Fruit fly (Drosophila melanogaster) whole organism, embryonic: ENCODE results near the gene CG2901.
A peak's percentile ranks its signal among the peaks of the same experiment; 100 is the strongest.

Experiments
- CG10209 ChIP-seq: fragments of 200-800 bp; sonication (Bioruptor generic); optimal IDR thresholded peaks from 3 replicates; lab custom pipeline; 2017; ENCODE audit warnings: missing biosample characterization, mild to moderate bottlenecking, missing genetic modification characterization, missing genetic modification reagents
- CG10654 ChIP-seq: fragments of 200-800 bp; sonication (Bioruptor generic); optimal IDR thresholded peaks from 2 replicates; lab custom pipeline; 2016; ENCODE audit warnings: missing biosample characterization, missing genetic modification characterization
- CG10979 ChIP-seq: fragments of 200-800 bp; sonication (Bioruptor generic); optimal IDR thresholded peaks from 2 replicates; lab custom pipeline; 2018; ENCODE audit warnings: missing biosample characterization, mild to moderate bottlenecking, missing genetic modification characterization, moderate library complexity
- CG11504 ChIP-seq: fragments of 200-800 bp; sonication (Bioruptor generic); optimal IDR thresholded peaks from 3 replicates; lab custom pipeline; 2019; ENCODE audit warnings: missing biosample characterization, mild to moderate bottlenecking, missing genetic modification characterization, moderate library complexity
- CG12299 ChIP-seq: fragments of 200-800 bp; sonication (Bioruptor generic); optimal IDR thresholded peaks from 2 replicates; lab custom pipeline; 2018; ENCODE audit warnings: missing biosample characterization, mild to moderate bottlenecking, missing genetic modification characterization
- CG1233 ChIP-seq: fragments of 200-800 bp; sonication (Bioruptor generic); optimal IDR thresholded peaks from 4 replicates; lab custom pipeline; 2018; ENCODE audit warnings: missing biosample characterization, mild to moderate bottlenecking, missing genetic modification characterization
- CG13296 ChIP-seq: fragments of 200-800 bp; sonication (Bioruptor generic); optimal IDR thresholded peaks from 3 replicates; lab custom pipeline; 2018; ENCODE audit warnings: missing biosample characterization, mild to moderate bottlenecking, missing genetic modification characterization
- CG16815 ChIP-seq: fragments of 200-800 bp; sonication (Bioruptor generic); optimal IDR thresholded peaks from 3 replicates; lab custom pipeline; 2017; ENCODE audit warnings: missing biosample characterization, mild to moderate bottlenecking, missing genetic modification characterization
- CG17802 ChIP-seq: fragments of 200-800 bp; sonication (Bioruptor generic); optimal IDR thresholded peaks from 2 replicates; lab custom pipeline; 2018; ENCODE audit warnings: missing biosample characterization, mild to moderate bottlenecking, missing genetic modification characterization, moderate library complexity
- CG2116 ChIP-seq: fragments of 200-800 bp; sonication (Bioruptor generic); optimal IDR thresholded peaks from 3 replicates; lab custom pipeline; 2018; ENCODE audit warnings: missing biosample characterization, mild to moderate bottlenecking, missing genetic modification characterization
- CG30020 ChIP-seq: fragments of 200-800 bp; optimal IDR thresholded peaks from 2 replicates; lab custom pipeline; 2019; ENCODE audit warnings: missing biosample characterization, mild to moderate bottlenecking, missing genetic modification characterization, moderate library complexity
- CG30431 ChIP-seq: fragments of 200-800 bp; sonication (Bioruptor generic); optimal IDR thresholded peaks from 2 replicates; lab custom pipeline; 2017; ENCODE audit warnings: missing biosample characterization, missing genetic modification characterization
- CG3163 ChIP-seq: fragments of 200-800 bp; sonication (Bioruptor generic); optimal IDR thresholded peaks from 3 replicates; lab custom pipeline; 2016; ENCODE audit warnings: missing biosample characterization, missing genetic modification characterization
- CG3726 ChIP-seq: fragments of 200-800 bp; sonication (Bioruptor generic); IDR thresholded peaks from 3 replicates; pipeline ENCODE4, ENCODE4 v1.3.6; 2022; ENCODE audit warnings: missing biosample characterization, missing genetic modification characterization
- CG42726 ChIP-seq: fragments of 200-800 bp; sonication (Bioruptor generic); IDR thresholded peaks from 2 replicates; pipeline ENCODE4 v1.3.6; 2022; ENCODE audit warnings: missing biosample characterization, missing genetic modification characterization; ENCODE audit not compliant: partially characterized antibody
- CG4282 ChIP-seq: fragments of 200-800 bp; sonication (Bioruptor generic); optimal IDR thresholded peaks from 2 replicates; lab custom pipeline; 2016; ENCODE audit warnings: missing biosample characterization, missing genetic modification characterization
- CG6654 ChIP-seq: fragments of 200-800 bp; sonication (Bioruptor generic); optimal IDR thresholded peaks from 2 replicates; lab custom pipeline; 2017; ENCODE audit warnings: missing biosample characterization, mild to moderate bottlenecking, missing genetic modification characterization
- CG7357 ChIP-seq: fragments of 200-800 bp; sonication (Bioruptor generic); IDR thresholded peaks from 3 replicates; pipeline ENCODE4 v1.3.6; 2022; ENCODE audit warnings: missing biosample characterization, missing genetic modification characterization
- CG7556 ChIP-seq: fragments of 200-800 bp; sonication (Bioruptor generic); optimal IDR thresholded peaks from 2 replicates; lab custom pipeline; 2017; ENCODE audit warnings: missing biosample characterization, mild to moderate bottlenecking, missing genetic modification characterization
- CG7839 ChIP-seq: fragments of 200-800 bp; sonication (Bioruptor generic); optimal IDR thresholded peaks from 3 replicates; lab custom pipeline; 2018; ENCODE audit warnings: missing biosample characterization, mild to moderate bottlenecking, missing genetic modification characterization, moderate library complexity
- CG8388 ChIP-seq: fragments of 200-800 bp; sonication (Bioruptor generic); optimal IDR thresholded peaks from 2 replicates; lab custom pipeline; 2019; ENCODE audit warnings: missing biosample characterization, mild to moderate bottlenecking, missing genetic modification characterization, moderate library complexity
- CHES-1-like ChIP-seq: fragments of 200-800 bp; sonication (Bioruptor generic); optimal IDR thresholded peaks from 2 replicates; lab custom pipeline; 2016; ENCODE audit warnings: missing biosample characterization, missing genetic modification characterization
- CoRest ChIP-seq: fragments of 200-800 bp; sonication (Bioruptor generic); optimal IDR thresholded peaks from 3 replicates; lab custom pipeline; 2018; ENCODE audit warnings: missing biosample characterization, mild to moderate bottlenecking, missing genetic modification characterization, moderate library complexity
- Deaf1 ChIP-seq: fragments of 200-800 bp; optimal IDR thresholded peaks from 3 replicates; lab custom pipeline; 2019; ENCODE audit warnings: missing biosample characterization, mild to moderate bottlenecking, missing genetic modification characterization, moderate library complexity
- Dip3 ChIP-seq: fragments of 200-800 bp; sonication (Bioruptor generic); optimal IDR thresholded peaks from 3 replicates; lab custom pipeline; 2016; ENCODE audit warnings: missing biosample characterization, missing genetic modification characterization
- Dll ChIP-seq: fragments of 200-800 bp; sonication (Bioruptor generic); IDR thresholded peaks from 4 replicates; pipeline ENCODE4 v1.3.6; 2022; ENCODE audit warnings: missing biosample characterization, missing genetic modification characterization; ENCODE audit not compliant: partially characterized antibody
- Doc2 ChIP-seq: fragments of 200-800 bp; sonication (Bioruptor generic); IDR thresholded peaks from 2 replicates; pipeline ENCODE4 v1.3.6; 2022; ENCODE audit warnings: missing biosample characterization, missing genetic modification characterization
- Gsc ChIP-seq: fragments of 200-800 bp; sonication (Bioruptor generic); IDR thresholded peaks from 2 replicates; pipeline ENCODE4 v1.3.6; 2022; ENCODE audit warnings: missing biosample characterization, missing genetic modification characterization
- H2.0 ChIP-seq: fragments of 200-800 bp; sonication (Bioruptor generic); IDR thresholded peaks from 2 replicates; pipeline ENCODE4 v1.3.6; 2022; ENCODE audit warnings: missing biosample characterization, missing genetic modification characterization
- HLH3B ChIP-seq: fragments of 200-800 bp; sonication (Bioruptor generic); IDR thresholded peaks from 2 replicates; pipeline ENCODE4 v1.3.6; 2022; ENCODE audit warnings: missing biosample characterization, missing genetic modification characterization
- Kr ChIP-seq: fragments of 200-800 bp; sonication (Bioruptor generic); optimal IDR thresholded peaks from 2 replicates; lab custom pipeline; 2017; ENCODE audit warnings: missing biosample characterization, mild to moderate bottlenecking, missing genetic modification characterization
- Nf-YC ChIP-seq: fragments of 200-800 bp; optimal IDR thresholded peaks from 3 replicates; lab custom pipeline; 2019; ENCODE audit warnings: missing biosample characterization, mild to moderate bottlenecking, missing genetic modification characterization, moderate library complexity
- Sox100B ChIP-seq: fragments of 200-800 bp; sonication (Bioruptor generic); optimal IDR thresholded peaks from 3 replicates; lab custom pipeline; 2018; ENCODE audit warnings: missing biosample characterization, mild to moderate bottlenecking, missing genetic modification characterization
- Sry-β ChIP-seq: fragments of 200-800 bp; sonication (Bioruptor generic); optimal IDR thresholded peaks from 2 replicates; lab custom pipeline; 2018; ENCODE audit warnings: missing biosample characterization, mild to moderate bottlenecking, missing genetic modification characterization, moderate library complexity
- Usf ChIP-seq: fragments of 200-800 bp; sonication (Bioruptor generic); optimal IDR thresholded peaks from 2 replicates; lab custom pipeline; 2017; ENCODE audit warnings: missing genotype, missing biosample characterization, missing genetic modification characterization
- bbx ChIP-seq: fragments of 200-800 bp; sonication (Bioruptor generic); IDR thresholded peaks from 2 replicates; pipeline ENCODE4 v1.3.6; 2022; ENCODE audit warnings: missing biosample characterization, missing genetic modification characterization; ENCODE audit not compliant: partially characterized antibody
- bcd ChIP-seq: fragments of 200-800 bp; sonication (Bioruptor generic); optimal IDR thresholded peaks from 2 replicates; lab custom pipeline; 2017; ENCODE audit warnings: missing biosample characterization, mild to moderate bottlenecking, missing genetic modification characterization
- croc ChIP-seq: fragments of 200-800 bp; sonication (Bioruptor generic); conservative IDR thresholded peaks from 3 replicates; pipeline ENCODE4 v1.3.6; 2022; ENCODE audit warnings: missing biosample characterization, missing genetic modification characterization
- cwo ChIP-seq: fragments of 200-800 bp; sonication (Bioruptor generic); optimal IDR thresholded peaks from 3 replicates; lab custom pipeline; 2017; ENCODE audit warnings: missing biosample characterization, missing genetic modification characterization, mild to moderate bottlenecking, moderate library complexity, missing genetic modification reagents
- fd102C ChIP-seq: fragments of 200-800 bp; sonication (Bioruptor generic); optimal IDR thresholded peaks from 2 replicates; lab custom pipeline; 2018; ENCODE audit warnings: missing biosample characterization, mild to moderate bottlenecking, missing genetic modification characterization, moderate library complexity
- oc ChIP-seq: fragments of 200-800 bp; sonication (Bioruptor generic); optimal IDR thresholded peaks from 2 replicates; lab custom pipeline; 2018; ENCODE audit warnings: missing biosample characterization, mild to moderate bottlenecking, missing genetic modification characterization, moderate library complexity
- org-1 ChIP-seq: fragments of 200-800 bp; sonication (Bioruptor generic); optimal IDR thresholded peaks from 2 replicates; lab custom pipeline; 2017; ENCODE audit warnings: missing biosample characterization, missing genetic modification characterization
- repo ChIP-seq: fragments of 200-800 bp; sonication (Bioruptor generic); optimal IDR thresholded peaks from 2 replicates; lab custom pipeline; 2016; ENCODE audit warnings: missing biosample characterization, missing genetic modification characterization
- scrt ChIP-seq: fragments of 200-800 bp; sonication (Bioruptor generic); optimal IDR thresholded peaks from 2 replicates; lab custom pipeline; 2018; ENCODE audit warnings: missing biosample characterization, mild to moderate bottlenecking, missing genetic modification characterization, moderate library complexity
- slbo ChIP-seq: fragments of 200-800 bp; sonication (Bioruptor generic); IDR thresholded peaks from 2 replicates; pipeline ENCODE4 v1.3.6; 2022; ENCODE audit warnings: missing biosample characterization, missing genetic modification characterization
- tll ChIP-seq, 2 experiments: fragments of 200-800 bp in 1 of 2; fragments of >200 bp in 1 of 2; sonication (Bioruptor generic) in 1 of 2; optimal IDR thresholded peaks; 2 replicates each; lab custom pipeline; 2017 to 2019; ENCODE audit warnings: missing biosample characterization in 2 of 2, missing genetic modification characterization in 2 of 2, mild to moderate bottlenecking in 1 of 2, moderate library complexity in 1 of 2
- twi ChIP-seq: fragments of 200-800 bp; optimal IDR thresholded peaks from 2 replicates; lab custom pipeline; 2019; ENCODE audit warnings: missing biosample characterization, mild to moderate bottlenecking, missing genetic modification characterization, moderate library complexity
- usp ChIP-seq: fragments of >200 bp; optimal IDR thresholded peaks from 2 replicates; lab custom pipeline; 2017; ENCODE audit warnings: missing biosample characterization, missing genetic modification characterization
- vnd ChIP-seq: fragments of 200-800 bp; sonication (Bioruptor generic); IDR thresholded peaks from 3 replicates; pipeline ENCODE4 v1.3.6; 2022; ENCODE audit warnings: missing biosample characterization, missing genetic modification characterization; ENCODE audit not compliant: partially characterized antibody
- zfh2 ChIP-seq: fragments of 200-800 bp; sonication (Bioruptor generic); optimal IDR thresholded peaks from 2 replicates; lab custom pipeline; 2016; ENCODE audit warnings: missing biosample characterization, missing genetic modification characterization

Gene CG2901

dm6 chrX:3838648-3839047, 10.7 kb downstream of the CG2901 start (continued):
- peak; percentile 84 for TF ChIP-seq CG13296 (GFP tag; lab: Kevin White, UChicago)
- TF ChIP-seq cwo, result peak; percentile 62
- TF ChIP-seq scrt (GFP tag; lab: Kevin White, UChicago), result peak; percentile 72
- TF ChIP-seq tll (GFP tag; optimal IDR thresholded peaks at IDR 0.05; lab: Kevin White, UChicago), result no peak
- peak; percentile 61 for TF ChIP-seq CG12299 (tag; lab: Kevin White, UChicago)
- peak; percentile 86 for TF ChIP-seq CoRest (tag; lab: Kevin White, UChicago)
- peak; percentile 81 for TF ChIP-seq CG10209
- TF ChIP-seq bcd (GFP tag; lab: Kevin White, UChicago), result peak; percentile 79
- TF ChIP-seq vnd (GFP tag; lab: Robert Waterston, UW), result no peak
- TF ChIP-seq CG4282, result peak; percentile 35
- peak; percentile 25 for TF ChIP-seq Deaf1 (tag; lab: Kevin White, UChicago)
- TF ChIP-seq CG8388 (GFP tag; lab: Kevin White, UChicago), result peak; percentile 67
- TF ChIP-seq CG11504, result peak; percentile 87
- TF ChIP-seq Kr (GFP tag; lab: Kevin White, UChicago), result no peak
- peak; percentile 38; the same call in 1 of the 2 replicates for TF ChIP-seq Gsc
- TF ChIP-seq CHES-1-like (GFP tag; lab: Kevin White, UChicago), result peak; percentile 72
- peak; percentile 49; the same call in 2 of the 3 replicates for TF ChIP-seq croc (GFP tag; lab: Robert Waterston, UW)
- peak; percentile 73 for TF ChIP-seq zfh2 (GFP tag; lab: Kevin White, UChicago)
- peak; percentile 71 for TF ChIP-seq CG10979
- peak; percentile 75 for TF ChIP-seq repo (GFP tag; lab: Kevin White, UChicago)
- TF ChIP-seq fd102C (GFP tag; lab: Kevin White, UChicago), result peak; percentile 43
- no peak for TF ChIP-seq CG42726 (GFP tag; lab: Robert Waterston, UW)
- TF ChIP-seq CG6654 (GFP tag; lab: Kevin White, UChicago), result peak; percentile 17
- peak; percentile 64 for TF ChIP-seq Nf-YC (tag; lab: Kevin White, UChicago)
- no peak for TF ChIP-seq usp (GFP tag; lab: Kevin White, UChicago)
- peak; percentile 4 for TF ChIP-seq Sry-β (GFP tag; lab: Kevin White, UChicago)
- TF ChIP-seq CG7556 (GFP tag; lab: Kevin White, UChicago), result peak; percentile 71
- TF ChIP-seq oc (tag; lab: Kevin White, UChicago), result peak; percentile 74
- no peak for TF ChIP-seq Doc2 (GFP tag; lab: Robert Waterston, UW)
- peak; percentile 82 for TF ChIP-seq HLH3B (GFP tag; lab: Robert Waterston, UW)
- no peak for TF ChIP-seq CG30020 (tag; lab: Kevin White, UChicago)
- no peak for TF ChIP-seq bbx
- TF ChIP-seq CG1233 (GFP tag; lab: Kevin White, UChicago), result peak; percentile 78
- peak; percentile 63 for TF ChIP-seq CG10654 (GFP tag; lab: Kevin White, UChicago)
- peak; percentile 80 for TF ChIP-seq H2.0 (GFP tag; lab: Robert Waterston, UW)
- no peak for TF ChIP-seq CG2116 (GFP tag; lab: Kevin White, UChicago)
- TF ChIP-seq CG17802 (tag; lab: Kevin White, UChicago), result peak; percentile 48
- no peak for TF ChIP-seq Dll (GFP tag; lab: Robert Waterston, UW)
- TF ChIP-seq CG7357 (GFP tag; lab: Robert Waterston, UW), result peak; percentile 64; the same call in 2 of the 3 replicates
- peak; percentile 69 for TF ChIP-seq Sox100B
- peak; percentile 42 for TF ChIP-seq CG16815 (GFP tag; lab: Kevin White, UChicago)
- TF ChIP-seq Dip3 (GFP tag; lab: Kevin White, UChicago), result peak; percentile 74
- peak; percentile 64 for TF ChIP-seq Usf
- peak; percentile 81 for TF ChIP-seq slbo (GFP tag; lab: Robert Waterston, UW)
- TF ChIP-seq CG3163 (GFP tag; lab: Kevin White, UChicago), result peak; percentile 52
- 0 out of 3 replicates have a peak, but pooled peaks have one; percentile 50 for TF ChIP-seq CG3726 (GFP tag; lab: Robert Waterston, UW)
- TF ChIP-seq CG30431, result peak; percentile 54
- TF ChIP-seq org-1 (GFP tag; lab: Kevin White, UChicago), result peak; percentile 64
- TF ChIP-seq twi, result peak; percentile 35
- TF ChIP-seq CG7839 (tag; lab: Kevin White, UChicago), result peak; percentile 84
